Worm (Caenorhabditis elegans): ENCODE measurements around the gene C06H5.14.

The C06H5.14 gene

DNA sequence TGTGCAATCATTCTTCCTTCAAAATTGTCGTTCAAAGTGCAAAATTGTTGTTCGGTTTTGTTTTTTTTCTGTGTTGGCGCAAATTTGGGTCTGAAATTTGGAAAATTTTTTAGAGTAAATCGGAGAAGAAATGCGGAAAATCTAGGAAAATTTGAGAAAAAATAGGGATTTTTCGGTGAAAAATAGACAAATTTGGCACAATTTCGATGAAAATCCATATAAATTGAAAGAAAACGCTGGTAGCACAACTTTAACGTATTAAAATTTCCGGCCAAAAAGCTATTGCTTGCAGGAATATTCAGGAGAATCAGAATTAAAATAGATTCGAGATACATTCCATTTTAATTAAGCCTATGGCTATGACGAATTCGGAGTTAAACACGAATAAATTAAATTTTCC lies 45.2 kb downstream of the C06H5.14 start, which contains the start of gene dpy-21:
TSS of gene dpy-21 (minus strand) at position 101 of the 400 bp plus-strand sequence.
- TF ChIP-seq tab-1 (GFP tag; IDR thresholded peaks at IDR 0.05) (no peak), cog-1 (tag; optimal IDR thresholded peaks at IDR 0.05) (no peak), T22C8.4 (GFP tag; IDR thresholded peaks at IDR 0.05) (no peak), med-1 (GFP tag; optimal IDR thresholded peaks at IDR 0.05; ENCODE audit: insufficient read depth) (no peak), ztf-29 (GFP tag; IDR thresholded peaks at IDR 0.05) (no peak), klf-2 (GFP tag; conservative IDR thresholded peaks at IDR 0.05) (no peak)

DNA sequence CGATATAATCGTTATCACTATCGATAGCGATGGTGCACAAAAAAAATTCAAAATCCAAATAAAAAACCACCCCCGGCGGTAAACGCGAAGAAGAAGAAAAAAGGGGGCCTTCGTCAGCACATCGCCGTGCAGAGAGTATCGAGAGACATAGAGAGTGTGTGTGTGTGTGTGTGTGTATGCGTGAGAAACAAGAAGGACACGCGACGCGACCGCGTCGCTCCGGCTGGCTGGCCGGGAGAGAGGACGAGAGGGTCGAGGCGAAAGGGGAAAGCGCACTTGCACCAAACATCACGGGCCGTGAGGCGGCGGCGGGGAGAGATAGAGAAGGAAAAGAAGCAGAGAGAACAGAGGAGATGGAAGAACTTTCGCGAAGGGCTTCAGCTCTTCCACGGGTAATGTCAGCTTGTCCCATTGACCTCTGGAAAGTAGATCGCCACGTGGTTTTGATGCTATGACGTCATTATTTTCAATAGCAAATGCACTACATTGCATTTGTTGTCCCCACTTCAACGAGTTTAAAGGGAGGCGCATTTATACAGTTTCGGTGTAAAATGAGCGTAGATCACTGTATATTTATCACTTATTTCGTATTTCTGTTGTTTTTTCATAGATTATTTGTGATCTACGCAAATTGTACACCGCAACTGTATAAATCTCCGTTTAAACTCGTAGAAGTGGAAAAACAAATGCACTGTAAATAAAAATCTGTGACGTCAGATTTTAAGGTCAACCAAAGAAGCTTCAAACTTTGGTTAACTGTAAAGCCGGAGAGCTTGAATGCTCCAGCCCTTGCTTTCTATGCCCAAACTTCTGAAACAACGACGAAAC lies 47.5 kb downstream of the C06H5.14 start, which contains the start of gene Y59A8B.24:
TSS of gene Y59A8B.24 (plus strand) at position 778 of the 828 bp plus-strand sequence.
- TF ChIP-seq cog-1 (tag; optimal IDR thresholded peaks at IDR 0.05) (peak; percentile 95), flt-1 (GFP tag; IDR thresholded peaks at IDR 0.05) (peak; percentile 72; the same call in 1 of the 2 replicates), ztf-23 (GFP tag; IDR thresholded peaks at IDR 0.05) (peak; percentile 69; the same call in 1 of the 2 replicates), T22C8.4 (GFP tag; IDR thresholded peaks at IDR 0.05) (no peak), ref-1 (GFP tag; conservative IDR thresholded peaks at IDR 0.05) (no peak), ztf-29 (GFP tag; IDR thresholded peaks at IDR 0.05) (peak; percentile 89)

DNA sequence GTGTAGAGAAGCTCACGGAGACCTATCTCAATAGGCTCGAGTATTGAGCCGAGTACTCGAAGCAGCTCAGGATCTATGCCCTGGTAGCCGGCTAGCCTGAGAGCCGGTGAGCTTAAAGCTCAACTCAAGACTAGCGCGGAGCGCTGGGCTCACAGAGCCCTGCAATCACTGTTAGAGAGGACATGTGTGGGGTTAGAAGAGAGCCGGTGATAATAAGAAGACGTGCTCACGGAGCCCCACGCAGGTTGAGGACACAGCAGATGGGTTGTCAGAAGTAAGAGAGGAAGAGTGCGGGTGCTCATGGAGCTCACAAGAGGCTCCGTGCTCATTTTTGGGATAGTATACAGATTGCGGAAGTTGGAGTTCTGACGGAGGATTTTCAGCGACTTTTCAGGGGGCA lies 48.4 kb downstream of the C06H5.14 start:
- TF ChIP-seq T22C8.4 (GFP tag; IDR thresholded peaks at IDR 0.05) (no peak), ztf-29 (GFP tag; IDR thresholded peaks at IDR 0.05) (no peak), klf-2 (GFP tag; conservative IDR thresholded peaks at IDR 0.05) (no peak)

All from whole organism, midembryonic.